Fruit fly (Drosophila melanogaster) whole organism, embryonic: ENCODE measurements around the gene ppk20.

ENCODE experiments used
- Abd-B ChIP-seq: fragments of 200-800 bp; sonication (Bioruptor generic); optimal IDR thresholded peaks from 2 replicates; lab custom pipeline; 2018; ENCODE audit warnings: missing biosample characterization, mild to moderate bottlenecking, missing genetic modification characterization, moderate library complexity
- Atf6 ChIP-seq: fragments of 200-800 bp; sonication (Bioruptor generic); IDR thresholded peaks from 2 replicates; pipeline ENCODE4 v1.3.6; 2022; ENCODE audit warnings: missing biosample characterization, missing genetic modification characterization
- CG11085 ChIP-seq: fragments of 200-800 bp; sonication (Bioruptor generic); IDR thresholded peaks from 2 replicates; pipeline ENCODE4 v1.3.6; 2022; ENCODE audit warnings: missing biosample characterization, missing genetic modification characterization
- CG11504 ChIP-seq: fragments of 200-800 bp; sonication (Bioruptor generic); optimal IDR thresholded peaks from 3 replicates; lab custom pipeline; 2019; ENCODE audit warnings: missing biosample characterization, mild to moderate bottlenecking, missing genetic modification characterization, moderate library complexity
- CG12391 ChIP-seq: fragments of 200-800 bp; sonication (Bioruptor generic); optimal IDR thresholded peaks from 3 replicates; lab custom pipeline; 2018; ENCODE audit warnings: missing biosample characterization, mild to moderate bottlenecking, missing genetic modification characterization, moderate library complexity
- CG12769 ChIP-seq: fragments of 200-800 bp; sonication (Bioruptor generic); optimal IDR thresholded peaks from 2 replicates; lab custom pipeline; 2019; ENCODE audit warnings: missing biosample characterization, mild to moderate bottlenecking, missing genetic modification characterization, moderate library complexity
- CG13287 ChIP-seq: fragments of 200-800 bp; sonication (Bioruptor generic); IDR thresholded peaks from 2 replicates; pipeline ENCODE4 v1.3.6; 2022; ENCODE audit warnings: missing biosample characterization, missing genetic modification characterization; ENCODE audit not compliant: partially characterized antibody
- CG13624 ChIP-seq: fragments of 200-800 bp; sonication (Bioruptor generic); optimal IDR thresholded peaks from 2 replicates; lab custom pipeline; 2016; ENCODE audit warnings: missing biosample characterization, missing genetic modification characterization
- CG14441 ChIP-seq: fragments of 200-800 bp; sonication (Bioruptor generic); IDR thresholded peaks from 2 replicates; pipeline ENCODE4 v1.3.6; 2022; ENCODE audit warnings: missing biosample characterization, missing genetic modification characterization
- CG1529 ChIP-seq: fragments of 200-800 bp; sonication (Bioruptor generic); optimal IDR thresholded peaks from 3 replicates; lab custom pipeline; 2018; ENCODE audit warnings: missing biosample characterization, missing genetic modification characterization
- CG15514 ChIP-seq: fragments of 200-800 bp; sonication (Bioruptor generic); optimal IDR thresholded peaks from 3 replicates; lab custom pipeline; 2017; ENCODE audit warnings: missing biosample characterization, missing genetic modification characterization, mild to moderate bottlenecking, moderate library complexity, missing genetic modification reagents
- CG1603 ChIP-seq: fragments of 200-800 bp; sonication (Bioruptor generic); optimal IDR thresholded peaks from 2 replicates; lab custom pipeline; 2019; ENCODE audit warnings: missing biosample characterization, mild to moderate bottlenecking, missing genetic modification characterization, moderate library complexity
- CG17186 ChIP-seq: fragments of 200-800 bp; sonication (Bioruptor generic); optimal IDR thresholded peaks from 3 replicates; lab custom pipeline; 2017; ENCODE audit warnings: missing biosample characterization, missing genetic modification reagents, missing genetic modification characterization
- CG17328 ChIP-seq: fragments of 200-800 bp; sonication (Bioruptor generic); IDR thresholded peaks from 2 replicates; pipeline ENCODE4 v1.3.6; 2022; ENCODE audit warnings: missing biosample characterization, missing genetic modification characterization
- CG17359 ChIP-seq: fragments of 200-800 bp; sonication (Bioruptor generic); optimal IDR thresholded peaks from 3 replicates; lab custom pipeline; 2018; ENCODE audit warnings: missing biosample characterization, mild to moderate bottlenecking, missing genetic modification characterization, moderate library complexity
- CG17568 ChIP-seq: fragments of 200-800 bp; sonication (Bioruptor generic); optimal IDR thresholded peaks from 2 replicates; lab custom pipeline; 2018; ENCODE audit warnings: missing biosample characterization, mild to moderate bottlenecking, missing genetic modification characterization, moderate library complexity
- CG17802 ChIP-seq: fragments of 200-800 bp; sonication (Bioruptor generic); optimal IDR thresholded peaks from 2 replicates; lab custom pipeline; 2018; ENCODE audit warnings: missing biosample characterization, mild to moderate bottlenecking, missing genetic modification characterization, moderate library complexity
- CG18262 ChIP-seq: fragments of 200-800 bp; optimal IDR thresholded peaks from 3 replicates; lab custom pipeline; 2019; ENCODE audit warnings: missing biosample characterization, mild to moderate bottlenecking, missing genetic modification characterization, moderate library complexity
- CG2116 ChIP-seq: fragments of 200-800 bp; sonication (Bioruptor generic); optimal IDR thresholded peaks from 3 replicates; lab custom pipeline; 2018; ENCODE audit warnings: missing biosample characterization, mild to moderate bottlenecking, missing genetic modification characterization
- CG32532 ChIP-seq: fragments of 200-800 bp; sonication (Bioruptor generic); IDR thresholded peaks from 2 replicates; pipeline ENCODE4 v1.3.6; 2022; ENCODE audit warnings: missing biosample characterization, missing genetic modification characterization
- CG4360 ChIP-seq: fragments of 200-800 bp; sonication (Bioruptor generic); IDR thresholded peaks from 2 replicates; pipeline ENCODE4 v1.3.6; 2022; ENCODE audit warnings: missing biosample characterization, missing genetic modification characterization
- CG5245 ChIP-seq: fragments of 200-800 bp; sonication (Bioruptor generic); optimal IDR thresholded peaks from 3 replicates; lab custom pipeline; 2016; ENCODE audit warnings: missing biosample characterization, missing genetic modification characterization
- CG6689 ChIP-seq: fragments of 200-800 bp; sonication (Bioruptor generic); IDR thresholded peaks from 2 replicates; pipeline ENCODE4 v1.3.6; 2022; ENCODE audit warnings: missing biosample characterization, missing genetic modification characterization
- CG7271 ChIP-seq: fragments of 200-800 bp; sonication (Bioruptor generic); optimal IDR thresholded peaks from 2 replicates; lab custom pipeline; 2018; ENCODE audit warnings: missing biosample characterization, mild to moderate bottlenecking, missing genetic modification characterization, moderate library complexity
- CG8290 ChIP-seq, 3 experiments: fragments of 200-800 bp; sonication (Bioruptor generic); optimal IDR thresholded peaks; 2 replicates each; lab custom pipeline; 2016 to 2019; ENCODE audit warnings: missing biosample characterization in 3 of 3, missing genetic modification characterization in 3 of 3, mild to moderate bottlenecking in 2 of 3, moderate library complexity in 1 of 3
- CG8944 ChIP-seq: fragments of 200-800 bp; sonication (Bioruptor generic); optimal IDR thresholded peaks from 3 replicates; lab custom pipeline; 2016; ENCODE audit warnings: missing biosample characterization, missing genetic modification characterization
- CG9437 ChIP-seq: fragments of 200-800 bp; sonication (Bioruptor generic); optimal IDR thresholded peaks from 2 replicates; lab custom pipeline; 2018; ENCODE audit warnings: missing biosample characterization, mild to moderate bottlenecking, missing genetic modification characterization
- Dad ChIP-seq: fragments of 200-800 bp; sonication (Bioruptor generic); optimal IDR thresholded peaks from 3 replicates; lab custom pipeline; 2016; ENCODE audit warnings: missing biosample characterization, missing genetic modification characterization
- Dek ChIP-seq: fragments of 200-800 bp; sonication (Bioruptor generic); optimal IDR thresholded peaks from 3 replicates; lab custom pipeline; 2019; ENCODE audit warnings: missing biosample characterization, mild to moderate bottlenecking, missing genetic modification characterization, moderate library complexity
- Drgx ChIP-seq: fragments of 200-800 bp; sonication (Bioruptor generic); IDR thresholded peaks from 2 replicates; pipeline ENCODE4 v1.3.6; 2022; ENCODE audit warnings: missing biosample characterization, missing genetic modification characterization
- ERR ChIP-seq: fragments of 200-800 bp; sonication (Bioruptor generic); optimal IDR thresholded peaks from 2 replicates; lab custom pipeline; 2016; ENCODE audit warnings: missing biosample characterization, missing genetic modification characterization
- Fer1 ChIP-seq: fragments of 200-800 bp; sonication (Bioruptor generic); optimal IDR thresholded peaks from 2 replicates; lab custom pipeline; 2017; ENCODE audit warnings: missing biosample characterization, mild to moderate bottlenecking, missing genetic modification characterization
- GATAe ChIP-seq: fragments of 200-800 bp; sonication (Bioruptor generic); conservative IDR thresholded peaks from 2 replicates; pipeline ENCODE4 v1.3.6; 2022; ENCODE audit warnings: missing biosample characterization, missing genetic modification characterization
- HLH4C ChIP-seq: fragments of 200-800 bp; sonication (Bioruptor generic); IDR thresholded peaks from 3 replicates; pipeline ENCODE4 v1.3.6; 2022; ENCODE audit warnings: missing biosample characterization, missing genetic modification characterization; ENCODE audit not compliant: partially characterized antibody
- Med ChIP-seq: fragments of 200-800 bp; sonication (Bioruptor generic); peaks from one replicate; lab custom pipeline; 2016; ENCODE audit warnings: missing biosample characterization, missing genetic modification characterization, mild to moderate bottlenecking, inconsistent platforms, moderate library complexity
- Oli ChIP-seq: fragments of 200-800 bp; sonication (Bioruptor generic); optimal IDR thresholded peaks from 2 replicates; lab custom pipeline; 2018; ENCODE audit warnings: missing biosample characterization, mild to moderate bottlenecking, missing genetic modification characterization, moderate library complexity
- Opbp ChIP-seq: fragments of 200-800 bp; sonication (Bioruptor generic); IDR thresholded peaks from 3 replicates; pipeline ENCODE4 v1.3.6; 2022; ENCODE audit warnings: missing biosample characterization, missing genetic modification characterization; ENCODE audit not compliant: partially characterized antibody
- Ssrp ChIP-seq: fragments of 200-800 bp; sonication (Bioruptor generic); optimal IDR thresholded peaks from 2 replicates; lab custom pipeline; 2018; ENCODE audit warnings: missing biosample characterization, mild to moderate bottlenecking, missing genetic modification characterization, moderate library complexity
- bigmax ChIP-seq: fragments of 200-800 bp; sonication (Bioruptor generic); optimal IDR thresholded peaks from 2 replicates; lab custom pipeline; 2018; ENCODE audit warnings: missing biosample characterization, mild to moderate bottlenecking, missing genetic modification characterization
- danr ChIP-seq: fragments of 200-800 bp; sonication (Bioruptor generic); IDR thresholded peaks from 2 replicates; pipeline ENCODE4 v1.3.6; 2022; ENCODE audit warnings: missing biosample characterization, missing genetic modification characterization
- exex ChIP-seq: fragments of 200-800 bp; sonication (Bioruptor generic); optimal IDR thresholded peaks from 4 replicates; lab custom pipeline; 2018; ENCODE audit warnings: missing biosample characterization, mild to moderate bottlenecking, missing genetic modification characterization, moderate library complexity
- gt ChIP-seq: fragments of 200-800 bp; sonication (Bioruptor generic); IDR thresholded peaks from 2 replicates; pipeline ENCODE4 v1.3.6; 2022; ENCODE audit warnings: missing biosample characterization, missing genetic modification characterization
- hkb ChIP-seq, 2 experiments: fragments of 200-800 bp in 1 of 2; fragments of >200 bp in 1 of 2; sonication (Bioruptor generic) in 1 of 2; IDR thresholded peaks in 1 of 2; optimal IDR thresholded peaks in 1 of 2; 2 replicates each; pipeline versions ENCODE4 v1.3.6 to Lab custom; 2017 to 2022; ENCODE audit warnings: missing biosample characterization in 1 of 2, missing genetic modification characterization in 1 of 2
- knrl ChIP-seq: fragments of 200-800 bp; sonication (Bioruptor generic); IDR thresholded peaks from 3 replicates; pipeline ENCODE4 v1.3.6; 2022; ENCODE audit warnings: missing biosample characterization, missing genetic modification characterization; ENCODE audit not compliant: partially characterized antibody
- lilli ChIP-seq: fragments of 200-800 bp; sonication (Bioruptor generic); optimal IDR thresholded peaks from 3 replicates; lab custom pipeline; 2016; ENCODE audit warnings: missing biosample characterization, missing genetic modification characterization
- pfk ChIP-seq: fragments of 200-800 bp; sonication (Bioruptor generic); optimal IDR thresholded peaks from 2 replicates; lab custom pipeline; 2018; ENCODE audit warnings: missing biosample characterization, mild to moderate bottlenecking, missing genetic modification characterization, moderate library complexity
- pros ChIP-seq: fragments of 200-800 bp; sonication (Bioruptor generic); optimal IDR thresholded peaks from 3 replicates; lab custom pipeline; 2019; ENCODE audit warnings: missing biosample characterization, mild to moderate bottlenecking, missing genetic modification characterization, moderate library complexity
- rib ChIP-seq: fragments of 200-800 bp; sonication (Bioruptor generic); IDR thresholded peaks from 2 replicates; pipeline ENCODE4 v1.3.6; 2022; ENCODE audit warnings: missing biosample characterization, missing genetic modification characterization

ppk20 gene

DNA sequence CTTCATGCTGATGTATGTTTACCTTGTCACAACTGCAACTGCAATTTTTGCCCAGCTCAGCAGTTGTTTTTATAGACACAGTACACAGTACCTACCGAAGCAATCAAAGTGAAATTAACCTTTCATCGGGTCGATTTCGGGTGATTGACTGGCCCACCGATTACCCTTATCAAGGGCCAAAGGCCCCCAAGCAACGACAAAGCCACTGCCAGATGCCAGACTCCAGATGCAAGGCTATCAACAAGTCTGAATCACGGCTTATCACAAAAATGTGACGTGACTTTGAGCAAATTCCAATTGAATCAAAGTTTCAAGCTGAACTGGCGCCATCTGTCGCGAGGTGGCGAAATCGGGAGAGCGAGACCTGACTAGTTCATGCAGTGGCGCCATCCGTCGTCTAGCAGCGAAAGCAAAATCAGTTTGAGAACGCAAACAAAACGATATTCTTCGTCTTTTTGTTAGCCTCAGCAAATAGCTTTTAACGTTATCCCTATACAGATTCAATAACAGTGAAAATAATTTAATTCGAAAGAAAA, 48.2 kb upstream of the ppk20 start, which contains the start of gene Obp99b (continued):
- TF ChIP-seq Abd-B (GFP tag; lab: Kevin White, UChicago) (no peak), CG13287 (GFP tag; lab: Robert Waterston, UW) (no peak), CG4360 (GFP tag; lab: Robert Waterston, UW) (no peak), pros (no peak), knrl (GFP tag; lab: Robert Waterston, UW) (no peak), HLH4C (GFP tag; lab: Robert Waterston, UW) (no peak), CG14441 (peak; percentile 69), CG17186 (GFP tag; lab: Kevin White, UChicago) (peak; percentile 85), lilli (GFP tag; lab: Kevin White, UChicago) (peak; percentile 32), Ssrp (tag; lab: Kevin White, UChicago) (peak; percentile 35), ERR (GFP tag; lab: Kevin White, UChicago) (peak; percentile 12), CG1529 (GFP tag; lab: Kevin White, UChicago) (peak; percentile 83), rib (GFP tag; lab: Robert Waterston, UW) (no peak), CG13624 (peak; percentile 73), exex (no peak), Med (peak; percentile 98), CG11504 (tag; lab: Kevin White, UChicago) (peak; percentile 58), bigmax (GFP tag; lab: Kevin White, UChicago) (peak; percentile 32), CG7271 (tag; lab: Kevin White, UChicago) (peak; percentile 79), Dad (peak; percentile 63), Atf6 (GFP tag; lab: Robert Waterston, UW) (peak; percentile 50; the same call in 1 of the 2 replicates), CG17328 (GFP tag; lab: Robert Waterston, UW) (peak; percentile 86), CG12769 (tag; lab: Kevin White, UChicago) (peak; percentile 45), gt (GFP tag; lab: Robert Waterston, UW) (peak; percentile 39; the same call in 1 of the 2 replicates), CG2116 (GFP tag; lab: Kevin White, UChicago) (peak; percentile 23), pfk (peak; percentile 45), CG1603 (peak; percentile 91), CG32532 (peak; percentile 91), Oli (tag; lab: Kevin White, UChicago) (peak; percentile 70), CG15514 (GFP tag; lab: Kevin White, UChicago) (peak; percentile 67), CG11085 (GFP tag; lab: Robert Waterston, UW) (peak; percentile 70), Drgx (GFP tag; lab: Robert Waterston, UW) (peak; percentile 76), CG17568 (GFP tag; lab: Kevin White, UChicago) (peak; percentile 70), CG17802 (tag; lab: Kevin White, UChicago) (peak; percentile 82), hkb (optimal IDR thresholded peaks at IDR 0.05; lab: Kevin White, UChicago) (no peak), hkb (GFP tag; IDR thresholded peaks at IDR 0.05; lab: Robert Waterston, UW) (peak; percentile 78), CG8290 (GFP tag; optimal IDR thresholded peaks at IDR 0.05; lab: Kevin White, UChicago) (peak; percentile 44), CG8290 (tag; optimal IDR thresholded peaks at IDR 0.05; lab: Kevin White, UChicago) (peak; percentile 73 to 87), CG8944 (GFP tag; lab: Kevin White, UChicago) (peak; percentile 74), GATAe (GFP tag; lab: Robert Waterston, UW) (peak; percentile 63), Opbp (GFP tag; lab: Robert Waterston, UW) (no peak), danr (GFP tag; lab: Robert Waterston, UW) (0 out of 2 replicates have a peak, but pooled peaks have one; percentile 25), CG12391 (tag; lab: Kevin White, UChicago) (peak; percentile 29), CG18262 (tag; lab: Kevin White, UChicago) (peak; percentile 62), Fer1 (GFP tag; lab: Kevin White, UChicago) (no peak), CG5245 (GFP tag; lab: Kevin White, UChicago) (peak; percentile 91), CG9437 (GFP tag; lab: Kevin White, UChicago) (peak; percentile 60), Dek (peak; percentile 6), CG17359 (tag; lab: Kevin White, UChicago) (peak; percentile 80), CG6689 (peak; percentile 76)
